Worm (Caenorhabditis elegans) whole organism, mixed stage, embryonic: Measurements from ENCODE around the gene ceh-36.

Source experiments
- M03D4.4 ChIP-seq: sonication (generic microtip); optimal IDR thresholded peaks from 2 replicates; lab custom pipeline; 2017; ENCODE audit warnings: mild to moderate bottlenecking, missing genetic modification characterization, missing compliant biosample characterization
- bed-3 ChIP-seq: fragments of 200-800 bp; sonication (Bioruptor generic); optimal IDR thresholded peaks from 3 replicates; lab custom pipeline; 2018; ENCODE audit warnings: mild to moderate bottlenecking, missing genetic modification characterization, moderate library complexity, missing compliant biosample characterization
- blmp-1 ChIP-seq: fragments of 150-350 bp; optimal IDR thresholded peaks from 2 replicates; lab custom pipeline; 2014; ENCODE audit warnings: missing biosample characterization, missing genetic modification characterization
- ceh-39 ChIP-seq: fragments of 150-350 bp; optimal IDR thresholded peaks from 2 replicates; lab custom pipeline; 2014; ENCODE audit warnings: missing biosample characterization, missing genetic modification characterization
- ceh-43 ChIP-seq: fragments of 200-800 bp; sonication (Bioruptor generic); optimal IDR thresholded peaks from 2 replicates; lab custom pipeline; 2018; ENCODE audit warnings: mild to moderate bottlenecking, missing genetic modification characterization, moderate library complexity, missing compliant biosample characterization
- ceh-83 ChIP-seq: fragments of 200-800 bp; sonication (Bioruptor generic); optimal IDR thresholded peaks from 2 replicates; lab custom pipeline; 2018; ENCODE audit warnings: mild to moderate bottlenecking, missing genetic modification characterization, missing compliant biosample characterization
- ces-1 ChIP-seq: fragments of 150-350 bp; optimal IDR thresholded peaks from 2 replicates; lab custom pipeline; 2014; ENCODE audit warnings: missing biosample characterization, missing genetic modification reagents, missing genetic modification characterization
- cnd-1 ChIP-seq: fragments of 200-800 bp; sonication (Bioruptor generic); optimal IDR thresholded peaks from 2 replicates; lab custom pipeline; 2018; ENCODE audit warnings: mild to moderate bottlenecking, missing genetic modification characterization, missing compliant biosample characterization
- drap-1 ChIP-seq: fragments of 200-800 bp; sonication (Bioruptor generic); optimal IDR thresholded peaks from 3 replicates; lab custom pipeline; 2018; ENCODE audit warnings: mild to moderate bottlenecking, missing genetic modification characterization, missing compliant biosample characterization
- elt-3 ChIP-seq: fragments of 150-350 bp; optimal IDR thresholded peaks from 2 replicates; lab custom pipeline; 2014; ENCODE audit warnings: missing biosample characterization, missing genetic modification characterization
- flh-1 ChIP-seq: fragments of 200-800 bp; sonication (Bioruptor generic); optimal IDR thresholded peaks from 2 replicates; lab custom pipeline; 2018; ENCODE audit warnings: mild to moderate bottlenecking, missing genetic modification characterization, moderate library complexity, missing compliant biosample characterization
- ham-2 ChIP-seq: fragments of 200-800 bp; sonication (Bioruptor generic); optimal IDR thresholded peaks from 2 replicates; lab custom pipeline; 2018; ENCODE audit warnings: mild to moderate bottlenecking, missing genetic modification characterization, missing compliant biosample characterization
- hlh-1 ChIP-seq: fragments of 150-350 bp; optimal IDR thresholded peaks from 2 replicates; lab custom pipeline; 2014; ENCODE audit warnings: missing biosample characterization, missing genetic modification reagents, missing genetic modification characterization
- lin-13 ChIP-seq: fragments of 150-350 bp; optimal IDR thresholded peaks from 2 replicates; lab custom pipeline; 2014; ENCODE audit warnings: missing biosample characterization, missing genetic modification characterization
- lin-32 ChIP-seq: fragments of 200-800 bp; sonication (Bioruptor generic); optimal IDR thresholded peaks from 2 replicates; lab custom pipeline; 2018; ENCODE audit warnings: mild to moderate bottlenecking, missing genetic modification characterization, missing compliant biosample characterization
- lsy-2 ChIP-seq: fragments of 150-350 bp; optimal IDR thresholded peaks from 2 replicates; lab custom pipeline; 2014; ENCODE audit warnings: missing biosample characterization, missing genetic modification characterization
- mab-5 ChIP-seq: fragments of 150-350 bp; optimal IDR thresholded peaks from 2 replicates; lab custom pipeline; 2014; ENCODE audit warnings: missing biosample characterization, missing genetic modification characterization
- mep-1 ChIP-seq: fragments of 150-350 bp; optimal IDR thresholded peaks from 2 replicates; lab custom pipeline; 2017; ENCODE audit warnings: missing biosample characterization, missing genetic modification reagents, missing genetic modification characterization, inconsistent platforms
- mls-2 ChIP-seq: sonication (generic microtip); optimal IDR thresholded peaks from 2 replicates; lab custom pipeline; 2016; ENCODE audit warnings: mild to moderate bottlenecking, missing genetic modification characterization, moderate library complexity, missing compliant biosample characterization
- nhr-12 ChIP-seq: fragments of 150-350 bp; optimal IDR thresholded peaks from 2 replicates; lab custom pipeline; 2014; ENCODE audit warnings: missing biosample characterization, missing genetic modification characterization
- nhr-2 ChIP-seq: fragments of 150-350 bp; optimal IDR thresholded peaks from 2 replicates; lab custom pipeline; 2014; ENCODE audit warnings: missing biosample characterization, missing genetic modification characterization
- nhr-237 ChIP-seq: fragments of 150-350 bp; optimal IDR thresholded peaks from 2 replicates; lab custom pipeline; 2014; ENCODE audit warnings: missing biosample characterization, missing genetic modification characterization
- nhr-28 ChIP-seq: fragments of 150-350 bp; optimal IDR thresholded peaks from 2 replicates; lab custom pipeline; 2014; ENCODE audit warnings: missing biosample characterization, missing genetic modification characterization
- pha-4 ChIP-seq: fragments of 150-350 bp; optimal IDR thresholded peaks from 2 replicates; lab custom pipeline; 2018; ENCODE audit warnings: missing biosample characterization, missing genetic modification reagents, missing genetic modification characterization
- sem-2 ChIP-seq: fragments of 200-800 bp; sonication (Bioruptor generic); optimal IDR thresholded peaks from 2 replicates; lab custom pipeline; 2018; ENCODE audit warnings: mild to moderate bottlenecking, missing genetic modification characterization, missing compliant biosample characterization
- snpc-4 ChIP-seq: fragments of 150-350 bp; optimal IDR thresholded peaks from 2 replicates; lab custom pipeline; 2014; ENCODE audit warnings: missing biosample characterization, missing genetic modification characterization
- tbx-8 ChIP-seq: fragments of 200-800 bp; sonication (Bioruptor generic); optimal IDR thresholded peaks from 2 replicates; lab custom pipeline; 2018; ENCODE audit warnings: mild to moderate bottlenecking, missing genetic modification characterization, moderate library complexity, missing compliant biosample characterization
- unc-120 ChIP-seq: sonication (generic microtip); optimal IDR thresholded peaks from 2 replicates; lab custom pipeline; 2017; ENCODE audit warnings: missing genetic modification characterization, missing compliant biosample characterization; ENCODE audit not compliant: poor library complexity, severe bottlenecking
- unc-39 ChIP-seq: fragments of 150-350 bp; optimal IDR thresholded peaks from 2 replicates; lab custom pipeline; 2014; ENCODE audit warnings: missing biosample characterization, missing genetic modification characterization
- unc-62 ChIP-seq: fragments of 150-350 bp; optimal IDR thresholded peaks from 2 replicates; lab custom pipeline; 2014; ENCODE audit warnings: missing biosample characterization, missing genetic modification reagents, missing genetic modification characterization
- zip-8 ChIP-seq: fragments of 150-350 bp; optimal IDR thresholded peaks from 2 replicates; lab custom pipeline; 2014; ENCODE audit warnings: missing biosample characterization, missing genetic modification characterization
- ztf-11 ChIP-seq: fragments of 150-350 bp; optimal IDR thresholded peaks from 2 replicates; lab custom pipeline; 2014; ENCODE audit warnings: missing biosample characterization, missing genetic modification characterization

Gene ceh-36

DNA sequence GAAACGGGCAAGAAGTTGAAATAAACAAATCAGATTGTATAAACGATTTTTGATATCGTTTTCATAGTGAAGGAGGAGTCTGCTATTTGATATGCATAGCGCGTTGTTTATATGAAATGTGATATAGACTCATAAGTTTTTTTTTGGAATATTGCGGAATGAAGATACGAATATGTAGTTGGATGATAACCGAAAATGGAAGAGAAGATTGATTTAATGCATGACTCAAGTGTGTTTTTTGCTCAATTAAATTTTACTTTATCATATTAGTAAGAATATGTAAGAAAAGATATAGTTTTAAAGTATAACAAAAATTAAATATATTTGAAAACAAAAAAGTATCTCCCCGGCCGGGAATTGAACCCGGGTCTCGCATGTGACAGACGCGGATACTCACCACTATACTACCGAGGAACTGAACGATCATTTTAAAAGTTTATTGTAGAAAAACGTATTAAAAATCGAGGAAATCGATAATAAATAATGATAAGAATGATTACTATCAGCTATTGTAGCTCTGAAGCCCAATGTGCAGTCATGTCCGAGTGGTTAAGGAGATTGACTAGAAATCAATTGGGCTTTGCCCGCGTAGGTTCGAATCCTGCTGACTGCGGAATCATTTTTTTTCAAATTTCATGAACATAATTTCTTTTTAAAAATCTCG is 24.6 kb downstream of the ceh-36 start, which contains the start of gene lgc-25:
Gene lgc-25, minus strand, starts transcription at position 51 of the 664 bp plus-strand sequence.
- no peak for TF ChIP-seq ceh-39
- no peak for TF ChIP-seq hlh-1 (tag; lab: Kevin White, UChicago)
- no peak for TF ChIP-seq unc-39
- no peak for TF ChIP-seq ces-1 (GFP tag; lab: Kevin White, UChicago)
- TF ChIP-seq M03D4.4 (tag; lab: Kevin White, UChicago), result no peak
- TF ChIP-seq sem-2 (GFP tag; lab: Kevin White, UChicago), result no peak
- no peak for TF ChIP-seq ham-2 (GFP tag; lab: Kevin White, UChicago)
- TF ChIP-seq tbx-8 (GFP tag; lab: Kevin White, UChicago), result no peak
- TF ChIP-seq drap-1 (GFP tag; lab: Kevin White, UChicago), result no peak
- TF ChIP-seq unc-62, result no peak
- no peak for TF ChIP-seq ztf-11 (tag; lab: Kevin White, UChicago)
- no peak for TF ChIP-seq bed-3 (GFP tag; lab: Kevin White, UChicago)
- no peak for TF ChIP-seq ceh-43 (GFP tag; lab: Kevin White, UChicago)

DNA sequence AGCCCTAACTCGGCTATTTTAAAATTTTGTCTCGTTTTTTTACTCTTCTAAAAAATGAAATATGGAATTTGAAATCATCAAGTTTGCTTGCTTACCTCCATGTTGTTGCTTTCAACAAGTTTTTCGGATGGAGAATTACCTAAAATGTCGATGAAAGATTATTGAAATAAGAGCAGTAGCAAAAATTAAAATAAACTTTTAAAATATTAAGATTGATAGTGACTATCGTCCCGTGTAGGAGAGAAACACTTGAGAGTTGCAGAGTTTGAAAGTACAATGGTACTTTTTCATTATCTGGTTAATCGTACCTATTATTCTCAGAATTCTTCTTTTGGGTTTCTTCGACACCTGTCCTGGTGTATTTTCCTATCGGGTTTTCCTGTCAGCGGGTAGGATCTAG is 29.5 kb downstream of the ceh-36 start, which contains the start of gene ceh-90:
Gene ceh-90, minus strand, starts transcription at position 101 of the 400 bp plus-strand sequence.
- TF ChIP-seq elt-3 (tag; lab: Kevin White, UChicago), result no peak
- TF ChIP-seq, all 35 proteins: peak for 0

DNA sequence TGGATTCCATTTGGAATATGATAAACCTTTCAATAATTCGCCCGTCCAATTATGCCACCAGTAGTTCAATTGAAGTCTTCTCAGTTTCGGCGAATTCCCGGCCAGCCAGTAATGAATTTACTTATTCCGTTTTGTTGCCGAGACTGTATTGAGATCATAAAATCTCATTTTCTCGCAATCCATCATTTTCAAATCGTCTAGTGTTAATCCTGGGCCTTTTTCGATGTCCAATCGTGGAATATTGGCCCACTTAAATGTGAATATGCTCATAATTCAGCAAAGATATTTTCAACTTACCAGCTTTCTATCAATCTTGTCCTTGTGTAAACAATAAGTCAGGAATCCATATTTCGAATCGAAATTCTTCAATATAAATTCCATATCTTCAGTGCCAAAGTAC is 33.7 kb downstream of the ceh-36 start:
- TF ChIP-seq ces-1 (GFP tag; lab: Kevin White, UChicago) (no peak), ceh-83 (GFP tag; lab: Kevin White, UChicago) (no peak), lin-32 (GFP tag; lab: Kevin White, UChicago) (no peak), drap-1 (GFP tag; lab: Kevin White, UChicago) (no peak)

DNA sequence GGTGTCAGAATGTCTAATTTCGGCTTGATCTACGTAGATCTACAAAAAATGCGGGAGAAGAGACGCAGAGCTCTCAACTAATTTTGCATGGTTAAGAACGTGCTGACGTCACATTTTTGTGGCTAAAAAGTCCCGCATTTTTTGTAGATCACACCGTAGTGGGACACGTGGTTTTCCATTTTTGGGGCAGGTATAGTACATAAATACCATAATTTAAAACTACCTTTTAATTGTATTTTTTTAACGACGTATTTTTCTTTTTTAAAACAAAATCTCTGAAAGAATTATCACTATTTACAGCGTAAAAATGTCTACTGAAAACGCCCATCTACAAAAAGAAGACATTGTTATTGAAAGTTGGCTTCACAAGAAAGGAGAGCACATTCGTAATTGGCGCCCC is 39.0 kb downstream of the ceh-36 start, which contains the start of gene akt-2:
Gene akt-2, plus strand, starts transcription at position 301 of the 400 bp plus-strand sequence.
- TF ChIP-seq ham-2 (GFP tag; lab: Kevin White, UChicago), result no peak
- TF ChIP-seq snpc-4, result no peak
- no peak for TF ChIP-seq nhr-2
- TF ChIP-seq mep-1 (tag; lab: Kevin White, UChicago), result no peak
- no peak for TF ChIP-seq ceh-39
- TF ChIP-seq ztf-11 (tag; lab: Kevin White, UChicago), result no peak
- no peak for TF ChIP-seq mab-5 (tag; lab: Kevin White, UChicago)
- TF ChIP-seq unc-120, result no peak
- no peak for TF ChIP-seq lsy-2 (tag; lab: Kevin White, UChicago)
- no peak for TF ChIP-seq unc-39
- no peak for TF ChIP-seq lin-32 (GFP tag; lab: Kevin White, UChicago)
- TF ChIP-seq tbx-8 (GFP tag; lab: Kevin White, UChicago), result no peak
- no peak for TF ChIP-seq flh-1 (GFP tag; lab: Kevin White, UChicago)
- TF ChIP-seq mls-2 (tag; lab: Kevin White, UChicago), result no peak
- TF ChIP-seq bed-3 (GFP tag; lab: Kevin White, UChicago), result no peak
- TF ChIP-seq, all 35 proteins: peak for 0

DNA sequence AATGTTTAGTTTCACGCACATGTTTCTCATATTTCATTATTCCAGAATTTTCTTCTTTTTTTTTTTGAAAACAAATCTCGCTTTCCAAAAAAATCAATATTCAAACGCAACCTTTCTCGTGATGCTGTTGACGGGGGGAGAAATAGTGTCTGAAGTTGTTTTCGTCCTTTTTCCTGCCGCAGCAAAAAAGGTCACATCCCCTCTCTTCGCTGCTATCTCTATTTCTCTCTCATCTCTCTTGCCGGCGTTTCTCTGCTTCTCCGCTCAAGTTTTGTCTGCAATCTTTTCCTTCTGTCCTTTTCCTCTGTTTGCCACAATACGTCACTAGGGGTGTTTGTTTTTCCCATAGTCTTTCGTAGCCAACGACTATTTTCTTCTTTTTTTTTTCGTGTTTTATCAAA is 39.6 kb downstream of the ceh-36 start:
- TF ChIP-seq unc-120 (peak; percentile 69), mls-2 (tag; lab: Kevin White, UChicago) (no peak), ces-1 (GFP tag; lab: Kevin White, UChicago) (peak; percentile 22), nhr-237 (tag; lab: Kevin White, UChicago) (peak; percentile 55), mep-1 (tag; lab: Kevin White, UChicago) (peak; percentile 18), nhr-12 (tag; lab: Kevin White, UChicago) (no peak), ceh-39 (no peak), pha-4 (tag; lab: Kevin White, UChicago) (peak; percentile 37)
- TF ChIP-seq, all 35 proteins: peak for 5

DNA sequence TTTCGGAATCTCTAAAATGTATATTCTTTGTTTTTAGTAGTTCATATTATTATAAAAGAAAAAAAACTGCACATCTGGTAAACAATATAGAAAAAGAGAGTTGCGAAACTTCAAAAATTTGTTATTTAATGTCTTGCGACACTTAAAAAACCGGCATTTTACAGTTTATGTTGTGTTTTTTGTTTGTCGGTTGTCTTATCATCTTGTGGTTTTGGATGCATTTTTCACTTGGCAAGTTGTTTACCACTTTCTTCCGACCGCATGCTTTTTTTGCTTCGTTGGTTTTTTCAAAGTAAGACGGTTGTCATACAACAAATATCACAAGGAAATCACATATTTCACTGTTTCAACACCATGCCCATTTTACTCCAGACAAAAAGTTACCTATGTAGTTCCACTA is 40.7 kb downstream of the ceh-36 start:
- TF ChIP-seq lin-13 (tag; lab: Kevin White, UChicago), result no peak
- no peak for TF ChIP-seq nhr-28
- TF ChIP-seq zip-8 (tag; lab: Kevin White, UChicago), result no peak
- TF ChIP-seq ztf-11 (tag; lab: Kevin White, UChicago), result no peak
- no peak for TF ChIP-seq nhr-12 (tag; lab: Kevin White, UChicago)
- TF ChIP-seq elt-3 (tag; lab: Kevin White, UChicago), result no peak
- no peak for TF ChIP-seq mls-2 (tag; lab: Kevin White, UChicago)
- no peak for TF ChIP-seq ceh-43 (GFP tag; lab: Kevin White, UChicago)
- no peak for TF ChIP-seq mab-5 (tag; lab: Kevin White, UChicago)
- TF ChIP-seq bed-3 (GFP tag; lab: Kevin White, UChicago), result no peak
- no peak for TF ChIP-seq ceh-83 (GFP tag; lab: Kevin White, UChicago)
- no peak for TF ChIP-seq unc-120
- no peak for TF ChIP-seq unc-62
- no peak for TF ChIP-seq tbx-8 (GFP tag; lab: Kevin White, UChicago)
- TF ChIP-seq blmp-1 (tag; lab: Kevin White, UChicago), result no peak
- no peak for TF ChIP-seq mep-1 (tag; lab: Kevin White, UChicago)
- TF ChIP-seq cnd-1, result no peak
